Worm (Caenorhabditis elegans) whole organism, L3 larva: ENCODE data around the gene R07H5.11.

Experiments used
- daf-12 ChIP-seq: fragments of 150-350 bp; optimal IDR thresholded peaks from 2 replicates; lab custom pipeline; 2014; ENCODE audit warnings: missing biosample characterization, missing genetic modification reagents, missing genetic modification characterization
- fos-1 ChIP-seq: fragments of 150-350 bp; optimal IDR thresholded peaks from 2 replicates; lab custom pipeline; 2014; ENCODE audit warnings: missing biosample characterization, missing genetic modification characterization
- jun-1 ChIP-seq: fragments of 150-350 bp; optimal IDR thresholded peaks from 2 replicates; lab custom pipeline; 2014; ENCODE audit warnings: missing biosample characterization, missing genetic modification reagents, missing genetic modification characterization
- lin-39 ChIP-seq: fragments of 150-350 bp; optimal IDR thresholded peaks from 2 replicates; lab custom pipeline; 2018; ENCODE audit warnings: missing biosample characterization, missing genetic modification reagents, missing genetic modification characterization
- nhr-12 ChIP-seq: fragments of 150-350 bp; optimal IDR thresholded peaks from 2 replicates; lab custom pipeline; 2014; ENCODE audit warnings: missing biosample characterization, missing genetic modification characterization
- nhr-23 ChIP-seq: fragments of 150-350 bp; optimal IDR thresholded peaks from 2 replicates; lab custom pipeline; 2014; ENCODE audit warnings: missing biosample characterization, missing genetic modification reagents, missing genetic modification characterization
- nhr-25 ChIP-seq: sonication (generic microtip); optimal IDR thresholded peaks from 2 replicates; lab custom pipeline; 2017; ENCODE audit warnings: missing biosample characterization, missing genetic modification characterization
- nhr-77 ChIP-seq: fragments of 150-350 bp; optimal IDR thresholded peaks from 2 replicates; lab custom pipeline; 2014; ENCODE audit warnings: missing biosample characterization, missing genetic modification characterization
- unc-39 ChIP-seq: sonication (generic microtip); optimal IDR thresholded peaks from 4 replicates; lab custom pipeline; 2017; ENCODE audit warnings: missing biosample characterization, missing genetic modification characterization
- ztf-11 ChIP-seq: fragments of 150-350 bp; optimal IDR thresholded peaks from 2 replicates; lab custom pipeline; 2014; ENCODE audit warnings: missing biosample characterization, missing genetic modification characterization

- no peak for TF ChIP-seq fos-1
- TF ChIP-seq nhr-77 (tag; lab: Kevin White, UChicago), result no peak
- no peak for TF ChIP-seq nhr-12 (tag; lab: Kevin White, UChicago)
- no peak for TF ChIP-seq jun-1
- TF ChIP-seq unc-39 (tag; lab: Kevin White, UChicago), result no peak
- no peak for TF ChIP-seq lin-39 (tag; lab: Kevin White, UChicago)
- no peak for TF ChIP-seq nhr-23 (tag; lab: Kevin White, UChicago)
- no peak for TF ChIP-seq nhr-25 (tag; lab: Kevin White, UChicago)
- TF ChIP-seq ztf-11 (tag; lab: Kevin White, UChicago), result no peak
- TF ChIP-seq daf-12 (tag; lab: Kevin White, UChicago), result no peak
These were observed 15.8 kb upstream of the R07H5.11 start, which contains the start of gene sdz-27 for ce11 chrIV:11186729-11187128.
